Fruit fly (Drosophila melanogaster): ENCODE measurements around the gene CG7551.

The CG7551 gene

DNA sequence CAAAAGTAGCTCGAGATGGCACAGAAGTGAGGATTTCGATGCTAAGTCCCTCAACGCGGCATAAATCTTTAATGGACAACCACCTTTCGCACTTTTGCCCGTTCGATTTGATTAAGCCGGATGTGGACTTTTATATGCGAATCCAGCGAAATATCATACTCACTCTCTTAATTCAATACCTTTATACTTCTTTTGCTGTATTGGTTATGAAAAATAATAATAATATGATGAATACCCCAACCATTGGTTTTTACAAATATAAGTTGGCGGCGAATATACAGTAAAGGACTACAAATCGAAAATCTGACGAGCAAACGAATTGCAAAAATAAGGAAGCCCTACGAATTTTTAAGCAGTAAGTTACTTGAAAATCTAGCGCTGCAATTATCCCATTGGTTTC lies 14.7 kb downstream of the CG7551 start, which contains the start of gene Vha16-3:
TSS of gene Vha16-3 (plus strand) at position 301 of the 400 bp plus-strand sequence.
- no peak for TF ChIP-seq ttk (optimal IDR thresholded peaks at IDR 0.05)
- no peak for TF ChIP-seq h (optimal IDR thresholded peaks at IDR 0.05)
- no peak for TF ChIP-seq Sin3A (optimal IDR thresholded peaks at IDR 0.05)
- TF ChIP-seq insv (optimal IDR thresholded peaks at IDR 0.05), result no peak
- TF ChIP-seq Myc (optimal IDR thresholded peaks at IDR 0.05), result no peak
- TF ChIP-seq psq (optimal IDR thresholded peaks at IDR 0.05), result no peak

DNA sequence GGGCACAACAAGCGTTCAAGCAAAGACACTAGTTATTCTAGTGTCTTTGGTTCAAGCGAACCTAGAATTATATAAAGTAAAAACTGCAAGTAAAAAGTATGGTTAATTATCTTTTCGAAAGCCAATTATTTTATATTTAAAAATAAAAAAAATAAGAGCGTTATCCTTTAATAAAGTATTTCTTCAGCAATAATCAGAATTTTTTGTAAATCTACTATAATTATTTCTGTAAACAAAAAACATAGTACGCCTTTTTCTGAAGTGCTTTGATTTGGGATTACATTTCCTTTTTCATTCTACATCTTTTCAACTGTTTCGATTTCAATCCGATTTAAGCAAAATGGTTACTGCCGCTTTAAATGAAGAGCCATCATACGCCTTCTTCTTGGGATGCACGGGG lies 16.4 kb downstream of the CG7551 start, which contains the start of gene Vha16-2:
TSS of gene Vha16-2 (plus strand) at position 301 of the 400 bp plus-strand sequence.
- TF ChIP-seq ttk (optimal IDR thresholded peaks at IDR 0.05) (no peak), Myc (optimal IDR thresholded peaks at IDR 0.05) (no peak), Sin3A (optimal IDR thresholded peaks at IDR 0.05) (no peak), psq (optimal IDR thresholded peaks at IDR 0.05) (no peak), insv (optimal IDR thresholded peaks at IDR 0.05) (no peak), h (optimal IDR thresholded peaks at IDR 0.05) (no peak)

DNA sequence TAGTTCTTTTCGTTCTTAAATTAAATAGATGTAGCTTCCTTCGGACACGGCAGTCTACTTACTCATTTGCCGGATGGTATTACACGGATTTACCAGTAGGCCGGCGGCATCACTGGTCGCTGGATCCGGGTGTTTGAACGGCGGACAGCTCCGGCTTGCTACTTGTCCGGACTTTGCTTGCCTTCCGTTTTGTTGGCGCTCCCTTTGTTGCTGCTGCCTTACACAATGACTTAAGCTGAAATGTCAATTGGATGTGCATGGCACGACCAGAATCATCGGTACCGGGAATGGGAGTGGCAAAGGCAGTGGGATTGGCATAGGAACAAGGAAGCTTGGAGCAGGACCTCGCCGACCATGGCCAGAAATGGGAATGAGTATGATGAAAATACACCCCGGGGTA lies 22.0 kb downstream of the CG7551 start:
- TF ChIP-seq ttk (optimal IDR thresholded peaks at IDR 0.05), result no peak
- TF ChIP-seq h (optimal IDR thresholded peaks at IDR 0.05), result no peak
- no peak for TF ChIP-seq psq (optimal IDR thresholded peaks at IDR 0.05)
- no peak for TF ChIP-seq Sin3A (optimal IDR thresholded peaks at IDR 0.05)
- no peak for TF ChIP-seq insv (optimal IDR thresholded peaks at IDR 0.05)
- no peak for TF ChIP-seq Myc (optimal IDR thresholded peaks at IDR 0.05)

DNA sequence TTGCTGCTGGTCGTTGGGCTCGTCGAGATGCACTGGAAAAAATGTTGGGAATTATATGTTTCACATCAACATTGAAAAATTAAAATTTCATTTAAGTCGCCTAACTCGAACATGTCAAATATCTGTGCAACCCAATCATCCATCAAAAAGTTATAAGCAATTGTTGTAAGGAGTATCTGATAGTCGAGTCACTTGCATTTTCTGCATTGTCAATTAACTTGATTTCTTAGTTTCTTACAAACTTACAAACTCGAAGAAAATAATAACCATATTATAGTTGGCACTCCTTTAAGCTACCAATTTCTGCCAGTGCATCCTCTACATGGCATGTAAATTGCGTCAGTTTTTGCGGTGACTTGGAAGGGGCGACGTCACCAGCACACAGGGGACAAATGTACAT lies 24.8 kb downstream of the CG7551 start:
- TF ChIP-seq h (optimal IDR thresholded peaks at IDR 0.05) (no peak), Myc (optimal IDR thresholded peaks at IDR 0.05) (no peak), Sin3A (optimal IDR thresholded peaks at IDR 0.05) (no peak), insv (optimal IDR thresholded peaks at IDR 0.05) (no peak), psq (optimal IDR thresholded peaks at IDR 0.05) (no peak), ttk (optimal IDR thresholded peaks at IDR 0.05) (no peak)

DNA sequence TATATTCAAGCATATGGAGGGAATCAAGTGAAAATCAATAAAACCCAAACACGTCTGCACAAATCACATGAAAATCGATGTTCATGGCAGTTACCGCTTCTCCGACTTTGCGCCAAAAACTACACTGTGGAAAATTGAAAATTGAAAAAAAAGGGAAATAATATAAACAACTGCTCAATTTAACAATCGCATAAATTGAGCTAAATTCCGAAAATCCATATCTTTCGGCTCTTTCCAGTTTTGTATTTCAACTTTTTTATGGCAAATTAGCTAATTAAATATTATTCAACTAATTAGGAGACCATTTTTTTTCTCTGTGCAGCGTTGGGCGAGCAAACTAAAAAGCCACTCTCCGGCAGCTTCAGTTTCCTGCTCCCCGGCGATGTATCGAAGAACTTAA lies 26.2 kb downstream of the CG7551 start:
- no peak for TF ChIP-seq insv (optimal IDR thresholded peaks at IDR 0.05)
- no peak for TF ChIP-seq psq (optimal IDR thresholded peaks at IDR 0.05)
- TF ChIP-seq ttk (optimal IDR thresholded peaks at IDR 0.05), result no peak
- no peak for TF ChIP-seq h (optimal IDR thresholded peaks at IDR 0.05)
- TF ChIP-seq Myc (optimal IDR thresholded peaks at IDR 0.05), result no peak
- TF ChIP-seq Sin3A (optimal IDR thresholded peaks at IDR 0.05), result no peak

DNA sequence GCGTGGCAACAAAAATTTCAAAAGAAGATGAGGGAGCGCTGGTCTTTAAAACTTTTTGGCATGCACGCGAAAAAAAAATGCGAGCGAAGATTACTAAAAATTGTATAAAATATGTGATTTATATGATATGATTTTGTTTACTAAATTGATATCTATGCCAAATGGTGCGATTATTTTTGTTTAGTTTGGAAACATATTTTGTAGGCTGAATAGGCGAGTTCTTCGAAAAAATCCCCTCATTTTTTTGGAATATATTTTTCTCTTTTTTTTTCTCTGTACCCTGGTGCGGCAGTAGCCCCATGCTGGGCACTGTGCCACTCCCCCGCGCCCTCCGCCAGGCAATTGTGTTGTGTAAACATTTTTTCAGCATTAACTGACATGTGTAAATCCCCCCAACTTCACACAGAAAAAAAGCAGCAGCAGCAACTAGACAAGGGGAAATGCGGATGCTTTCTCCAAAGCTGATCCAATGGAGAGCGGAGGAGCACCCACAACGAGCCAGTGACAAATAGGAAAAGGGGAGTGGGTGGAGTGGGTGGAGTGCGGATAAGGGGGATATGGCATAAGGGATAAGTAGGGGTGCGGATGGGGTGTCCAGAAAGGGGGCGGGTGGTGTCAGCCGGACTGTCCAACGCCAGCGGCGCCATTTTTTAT lies 27.8 kb downstream of the CG7551 start:
- no peak for TF ChIP-seq h (optimal IDR thresholded peaks at IDR 0.05)
- TF ChIP-seq psq (optimal IDR thresholded peaks at IDR 0.05), result no peak

DNA sequence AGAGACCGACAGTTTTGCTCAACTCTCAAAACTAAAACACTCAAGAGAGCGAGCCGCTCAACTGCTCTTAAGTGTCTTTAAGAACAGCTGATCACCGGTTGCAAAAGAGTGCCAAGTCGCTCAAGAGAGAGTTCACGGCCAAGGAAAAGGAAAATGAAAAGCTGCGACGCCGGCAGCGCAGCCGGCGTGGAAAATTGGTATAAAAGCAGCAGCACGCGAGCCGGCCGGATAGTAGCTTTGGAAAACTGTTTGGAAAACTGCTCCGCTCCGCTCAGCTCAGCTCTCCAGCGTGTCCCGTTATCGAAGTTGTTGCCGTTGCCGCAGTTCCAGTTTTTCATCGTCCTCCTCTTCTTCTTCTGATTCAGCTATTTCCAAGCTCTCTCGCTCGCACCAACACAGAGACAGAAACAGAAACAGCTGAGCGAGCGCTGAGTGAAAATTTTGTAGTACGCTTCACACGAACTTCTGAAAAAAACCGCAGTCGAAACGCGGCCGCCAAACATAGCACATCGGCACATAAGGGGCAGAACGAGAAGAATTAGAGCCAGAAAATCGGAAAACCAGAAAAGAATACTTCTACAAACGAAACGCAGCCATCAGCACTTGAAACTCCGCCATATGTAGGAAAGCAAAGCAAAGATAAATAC lies 29.2 kb downstream of the CG7551 start, which contains the start of gene chrb:
TSS of gene chrb (plus strand) at position 224 of the 647 bp plus-strand sequence.
- no peak for TF ChIP-seq Sin3A (optimal IDR thresholded peaks at IDR 0.05)

DNA sequence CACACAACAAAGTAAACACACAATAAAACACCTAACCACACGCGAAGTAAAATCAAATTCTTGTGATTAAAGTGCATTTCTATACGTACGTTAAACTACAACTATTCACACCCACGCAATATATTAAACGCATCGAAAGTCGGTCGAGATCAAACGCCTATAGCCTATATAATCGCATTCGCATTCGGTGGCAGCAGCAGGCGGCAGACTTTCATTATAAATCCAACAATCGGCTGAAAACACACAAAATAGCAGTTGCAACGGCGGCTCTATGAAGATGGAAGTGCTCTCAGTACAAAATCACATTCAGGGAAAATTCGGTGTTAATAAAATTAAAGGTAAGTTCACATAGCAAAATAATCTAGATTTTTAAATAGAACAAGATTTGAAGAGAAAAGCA lies 30.0 kb downstream of the CG7551 start:
- TF ChIP-seq h (optimal IDR thresholded peaks at IDR 0.05), result no peak

DNA sequence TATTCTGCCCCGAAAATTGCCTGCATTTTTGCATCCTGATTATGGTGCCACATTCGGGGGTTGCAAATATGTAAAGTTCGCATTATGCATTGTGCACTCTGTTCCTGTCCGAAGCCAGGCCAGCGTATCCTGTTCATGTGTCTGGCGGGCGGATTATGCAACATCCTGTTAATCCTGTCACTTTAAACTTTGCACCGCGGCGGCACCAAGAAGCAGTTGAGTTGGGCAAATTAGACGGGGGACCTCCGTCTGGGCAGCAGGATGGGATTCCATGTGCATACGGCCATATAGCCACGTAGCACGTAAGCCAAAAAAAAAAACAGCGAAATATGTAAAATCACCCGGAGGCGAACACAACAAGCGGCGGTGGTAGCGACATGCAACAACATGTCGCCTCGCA lies 31.2 kb downstream of the CG7551 start:
- TF ChIP-seq ttk (optimal IDR thresholded peaks at IDR 0.05) (no peak), h (optimal IDR thresholded peaks at IDR 0.05) (no peak), psq (optimal IDR thresholded peaks at IDR 0.05) (no peak), Sin3A (optimal IDR thresholded peaks at IDR 0.05) (no peak), Myc (optimal IDR thresholded peaks at IDR 0.05) (no peak), insv (optimal IDR thresholded peaks at IDR 0.05) (no peak)

DNA sequence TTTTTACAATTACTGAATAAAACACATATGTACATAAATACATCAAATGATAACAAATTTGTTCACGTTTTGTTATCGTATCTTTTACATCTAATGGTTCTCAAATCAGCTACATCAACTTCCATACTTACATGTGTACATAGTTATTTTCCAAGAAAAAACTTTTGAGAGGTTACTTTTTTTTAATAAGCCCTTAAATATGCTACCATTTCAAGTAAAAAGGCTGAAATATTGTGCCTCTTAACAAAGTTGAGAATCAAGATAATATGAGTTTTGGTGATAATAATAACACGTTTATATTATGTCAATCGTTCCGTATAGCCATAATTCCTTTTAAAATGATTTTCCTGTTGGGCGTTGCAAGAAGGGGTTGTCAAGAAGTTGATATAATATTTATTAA lies 32.2 kb downstream of the CG7551 start:
- TF ChIP-seq psq (optimal IDR thresholded peaks at IDR 0.05) (no peak), ttk (optimal IDR thresholded peaks at IDR 0.05) (no peak), Myc (optimal IDR thresholded peaks at IDR 0.05) (no peak), insv (optimal IDR thresholded peaks at IDR 0.05) (no peak), Sin3A (optimal IDR thresholded peaks at IDR 0.05) (no peak), h (optimal IDR thresholded peaks at IDR 0.05) (no peak)

DNA sequence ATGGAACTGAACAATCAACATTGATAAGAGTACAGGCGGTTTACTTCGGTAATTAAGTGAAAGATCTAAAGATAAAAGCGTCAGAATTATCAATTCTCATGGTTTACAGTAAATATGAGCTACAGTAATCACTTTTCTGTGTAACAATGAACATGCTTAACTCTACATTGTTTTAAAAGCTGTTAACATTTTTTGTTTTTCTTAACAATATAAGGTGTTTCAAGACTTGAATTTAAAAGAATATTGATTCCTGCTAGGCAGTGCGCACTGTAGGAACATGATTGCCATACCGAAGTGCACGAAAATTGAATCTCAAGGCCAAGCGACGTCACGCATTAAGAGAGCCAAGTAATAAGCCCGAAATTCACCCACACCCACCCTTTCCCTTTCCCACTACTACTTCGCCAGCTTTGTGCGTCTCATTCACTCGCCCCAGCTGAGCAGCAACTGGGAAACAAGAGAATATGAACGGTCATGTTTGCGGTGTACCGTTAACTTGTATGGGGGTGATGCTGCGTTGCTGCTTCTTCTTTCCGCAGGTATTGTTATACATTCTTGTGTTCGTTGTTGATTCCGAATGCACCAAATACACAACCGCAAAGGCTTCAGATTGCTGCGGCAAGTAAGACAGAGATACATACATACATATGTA lies 33.1 kb downstream of the CG7551 start:
- no peak for TF ChIP-seq Sin3A (optimal IDR thresholded peaks at IDR 0.05)
- no peak for TF ChIP-seq h (optimal IDR thresholded peaks at IDR 0.05)
- no peak for TF ChIP-seq Myc (optimal IDR thresholded peaks at IDR 0.05)
- TF ChIP-seq psq (optimal IDR thresholded peaks at IDR 0.05), result no peak
- no peak for TF ChIP-seq ttk (optimal IDR thresholded peaks at IDR 0.05)
- no peak for TF ChIP-seq insv (optimal IDR thresholded peaks at IDR 0.05)

DNA sequence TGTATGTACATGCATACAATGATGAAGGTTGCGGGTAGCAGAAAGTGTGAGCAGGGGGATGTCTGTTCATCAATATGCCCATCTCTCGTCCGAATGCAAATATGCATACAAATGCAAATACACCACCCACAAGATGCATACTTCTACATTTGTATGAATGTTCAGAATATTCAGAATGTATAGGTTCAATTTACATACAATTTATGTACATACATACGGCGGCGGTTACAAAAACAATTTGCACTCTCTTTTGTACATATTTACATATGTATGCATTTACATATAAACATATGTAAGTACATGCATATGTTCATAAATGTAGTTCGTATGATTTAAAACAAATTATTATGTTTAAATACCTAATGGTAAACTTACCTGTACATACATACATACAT lies 33.6 kb downstream of the CG7551 start:
- no peak for TF ChIP-seq Myc (optimal IDR thresholded peaks at IDR 0.05)
- TF ChIP-seq Sin3A (optimal IDR thresholded peaks at IDR 0.05), result no peak
- TF ChIP-seq psq (optimal IDR thresholded peaks at IDR 0.05), result no peak
- TF ChIP-seq insv (optimal IDR thresholded peaks at IDR 0.05), result no peak
- no peak for TF ChIP-seq ttk (optimal IDR thresholded peaks at IDR 0.05)
- TF ChIP-seq h (optimal IDR thresholded peaks at IDR 0.05), result no peak

DNA sequence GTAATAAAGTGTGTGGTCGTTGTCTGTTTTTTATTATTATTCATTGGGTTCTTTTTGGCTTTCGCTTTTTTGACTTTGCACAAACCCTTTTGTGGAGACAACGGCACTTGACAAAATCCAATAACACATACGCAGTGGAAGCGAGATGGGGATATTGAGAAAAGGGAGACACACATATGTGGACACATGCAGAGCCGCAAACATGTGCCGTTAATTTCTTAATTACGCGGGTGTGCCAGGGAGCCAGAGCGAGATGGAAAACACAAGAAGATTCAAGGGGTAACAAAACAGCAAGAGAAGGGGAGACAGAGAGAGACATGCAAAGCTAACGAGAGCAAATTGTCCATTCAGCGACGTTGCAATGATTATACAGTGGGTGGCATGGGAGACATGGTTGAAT lies 34.2 kb downstream of the CG7551 start:
- TF ChIP-seq Sin3A (optimal IDR thresholded peaks at IDR 0.05) (no peak), psq (optimal IDR thresholded peaks at IDR 0.05) (no peak), h (optimal IDR thresholded peaks at IDR 0.05) (no peak), Myc (optimal IDR thresholded peaks at IDR 0.05) (no peak)

All from Kc167 (cell line).